Worm (Caenorhabditis elegans): Measurements from ENCODE around the gene trcs-2.

ce11 chrII:8685623-8686022, 36.7 kb upstream of the trcs-2 start, which contains the start of gene C34C6.9:
- no peak for TF ChIP-seq elt-3 (tag; optimal IDR thresholded peaks at IDR 0.05)
- TF ChIP-seq lsy-2 (tag; optimal IDR thresholded peaks at IDR 0.05) = no peak
- no peak for TF ChIP-seq unc-62 (GFP tag; optimal IDR thresholded peaks at IDR 0.05)
- TF ChIP-seq unc-39 (tag; optimal IDR thresholded peaks at IDR 0.05) = no peak
- TF ChIP-seq nhr-237 (tag; optimal IDR thresholded peaks at IDR 0.05) = no peak
- no peak for TF ChIP-seq snpc-4 (tag; optimal IDR thresholded peaks at IDR 0.05)
- no peak for TF ChIP-seq ztf-11 (tag; optimal IDR thresholded peaks at IDR 0.05)
- no peak for TF ChIP-seq zip-8 (tag; optimal IDR thresholded peaks at IDR 0.05)
- no peak for TF ChIP-seq nhr-76 (tag; optimal IDR thresholded peaks at IDR 0.05)
